Worm (Caenorhabditis elegans) whole organism, late embryonic: ENCODE measurements around the gene F59B10.3.

Experiments
- K02D7.2 ChIP-seq: sonication (generic microtip); optimal IDR thresholded peaks from 2 replicates; lab custom pipeline; 2017; ENCODE audit warnings: mild to moderate bottlenecking, missing genetic modification characterization, missing compliant biosample characterization
- ama-1 ChIP-seq: fragments of 150-350 bp; optimal IDR thresholded peaks from 2 replicates; lab custom pipeline; 2014
- elt-4 ChIP-seq: sonication (generic microtip); optimal IDR thresholded peaks from 2 replicates; lab custom pipeline; 2016; ENCODE audit warnings: missing genetic modification characterization, missing compliant biosample characterization
- hlh-13 ChIP-seq: fragments of 200-800 bp; sonication (Bioruptor generic); optimal IDR thresholded peaks from 2 replicates; lab custom pipeline; 2018; ENCODE audit warnings: mild to moderate bottlenecking, missing genetic modification characterization, missing compliant biosample characterization
- hlh-15 ChIP-seq: sonication (generic microtip); optimal IDR thresholded peaks from 2 replicates; lab custom pipeline; 2016; ENCODE audit warnings: missing genetic modification characterization, missing compliant biosample characterization
- hlh-8 ChIP-seq: sonication (generic microtip); optimal IDR thresholded peaks from 2 replicates; lab custom pipeline; 2016; ENCODE audit warnings: missing genotype, missing genetic modification characterization, missing compliant biosample characterization
- nhr-11 ChIP-seq: fragments of 150-350 bp; optimal IDR thresholded peaks from 2 replicates; lab custom pipeline; 2014; ENCODE audit warnings: missing biosample characterization, missing genetic modification characterization
- pha-4 ChIP-seq: fragments of 150-350 bp; optimal IDR thresholded peaks from 2 replicates; lab custom pipeline; 2018; ENCODE audit warnings: missing biosample characterization, missing genetic modification reagents, missing genetic modification characterization
- ref-2 ChIP-seq: sonication (generic microtip); optimal IDR thresholded peaks from 2 replicates; lab custom pipeline; 2016; ENCODE audit warnings: missing genetic modification characterization, missing compliant biosample characterization
- sox-2 ChIP-seq: fragments of 200-800 bp; sonication (Bioruptor generic); IDR thresholded peaks from 2 replicates; pipeline ENCODE4 v1.3.6; 2022; ENCODE audit warnings: missing genetic modification reagents, missing genetic modification characterization, missing compliant biosample characterization
- syd-9 ChIP-seq: sonication (generic microtip); optimal IDR thresholded peaks from 2 replicates; lab custom pipeline; 2016; ENCODE audit warnings: mild to moderate bottlenecking, missing genetic modification characterization, moderate library complexity, missing compliant biosample characterization
- unc-55 ChIP-seq: sonication (generic microtip); optimal IDR thresholded peaks from 2 replicates; lab custom pipeline; 2017; ENCODE audit warnings: missing biosample characterization, missing genetic modification reagents, missing genetic modification characterization

ce11 chrII:10541923-10542486, 31.7 kb downstream of the F59B10.3 start, which contains the start of gene pro-1:
- TF ChIP-seq nhr-11 (tag; lab: Kevin White, UChicago): no peak
- TF ChIP-seq hlh-15: no peak
- no peak for TF ChIP-seq hlh-13
- TF ChIP-seq pha-4: no peak
- no peak for TF ChIP-seq syd-9 (tag; lab: Kevin White, UChicago)
- TF ChIP-seq elt-4 (tag; lab: Kevin White, UChicago): no peak
- no peak for TF ChIP-seq unc-55 (GFP tag; lab: Kevin White, UChicago)
- no peak for TF ChIP-seq hlh-8 (tag; lab: Kevin White, UChicago)
- no peak for TF ChIP-seq sox-2 (GFP tag; lab: Robert Waterston, UW)
- peak; percentile 82 for TF ChIP-seq ama-1 (lab: Kevin White, UChicago)
- no peak for TF ChIP-seq ref-2 (tag; lab: Kevin White, UChicago)
- TF ChIP-seq K02D7.2 (tag; lab: Kevin White, UChicago): no peak
